Worm (Caenorhabditis elegans) whole organism, late embryonic: ENCODE measurements around the gene C29F9.8.
"Not testable (repeated sequence)": the region's sequence is repeated elsewhere in the genome, so short reads cannot be mapped to it uniquely, and the experiment has no call there.

Experiments
- F13H6.1 ChIP-seq: sonication (generic microtip); optimal IDR thresholded peaks from 2 replicates; lab custom pipeline; 2016; ENCODE audit warnings: missing genetic modification characterization, missing compliant biosample characterization
- ceh-30 ChIP-seq: fragments of 150-350 bp; optimal IDR thresholded peaks from 2 replicates; lab custom pipeline; 2014; ENCODE audit warnings: missing biosample characterization, missing genetic modification characterization
- eyg-1 ChIP-seq: sonication (generic microtip); optimal IDR thresholded peaks from 2 replicates; lab custom pipeline; 2016; ENCODE audit warnings: missing genotype, missing genetic modification characterization, missing compliant biosample characterization
- mec-3 ChIP-seq: sonication (generic microtip); optimal IDR thresholded peaks from 2 replicates; lab custom pipeline; 2016; ENCODE audit warnings: borderline replicate concordance, missing genetic modification characterization, missing compliant biosample characterization
- nfya-1 ChIP-seq: sonication (generic microtip); optimal IDR thresholded peaks from 2 replicates; lab custom pipeline; 2017; ENCODE audit warnings: missing genetic modification characterization, mild to moderate bottlenecking, missing compliant biosample characterization, antibody characterized with exemption, moderate library complexity
- pag-3 ChIP-seq: sonication (generic microtip); optimal IDR thresholded peaks from 2 replicates; lab custom pipeline; 2016; ENCODE audit warnings: missing compliant biosample characterization, missing genetic modification characterization, borderline replicate concordance
- pax-1 ChIP-seq: fragments of 150-350 bp; optimal IDR thresholded peaks from 2 replicates; lab custom pipeline; 2014; ENCODE audit warnings: missing biosample characterization, missing genetic modification characterization
- pha-4 ChIP-seq: fragments of 150-350 bp; optimal IDR thresholded peaks from 2 replicates; lab custom pipeline; 2018; ENCODE audit warnings: missing biosample characterization, missing genetic modification reagents, missing genetic modification characterization
- pqm-1 ChIP-seq: sonication (generic microtip); optimal IDR thresholded peaks from 2 replicates; lab custom pipeline; 2016; ENCODE audit warnings: missing genetic modification characterization, missing compliant biosample characterization
- tbx-2 ChIP-seq: sonication (generic microtip); optimal IDR thresholded peaks from 2 replicates; lab custom pipeline; 2016; ENCODE audit warnings: missing genetic modification characterization, missing compliant biosample characterization

DNA sequence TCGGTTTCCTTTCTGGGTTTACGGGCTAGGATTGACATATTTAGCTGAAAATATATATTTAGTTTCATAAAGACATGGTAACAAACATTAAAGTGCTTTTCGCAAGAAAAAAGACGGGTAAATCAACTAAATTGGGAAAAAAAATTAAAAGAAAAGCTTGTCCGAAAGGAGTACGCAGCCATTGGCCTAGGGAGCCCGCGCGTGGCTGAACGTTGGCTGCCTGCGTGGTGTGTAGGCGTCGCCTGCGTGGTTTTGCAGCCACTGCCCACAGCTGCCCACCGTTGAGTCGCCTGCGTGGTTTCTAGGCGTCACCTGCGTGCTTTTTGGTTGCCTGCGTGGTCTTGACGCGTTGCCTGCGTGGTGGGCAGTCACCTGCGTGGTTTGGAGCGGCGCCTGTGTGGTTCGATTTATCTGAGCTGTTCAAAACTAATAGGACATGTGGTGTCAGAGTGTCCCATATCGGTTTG, 25.1 kb upstream of the C29F9.8 start, which contains the start of gene C29F9.12:
- TF ChIP-seq nfya-1 (tag; lab: Kevin White, UChicago); pha-4 (tag; lab: Kevin White, UChicago); pqm-1 (tag; lab: Kevin White, UChicago); pag-3; F13H6.1; pax-1 (tag; lab: Kevin White, UChicago); mec-3 (tag; lab: Kevin White, UChicago); eyg-1 (tag; lab: Kevin White, UChicago); tbx-2 (tag; lab: Kevin White, UChicago); ceh-30 (tag; lab: Kevin White, UChicago): not testable (repeated sequence)
